Fruit fly (Drosophila melanogaster) S2 (cell line): Measurements from ENCODE around the gene Acam.

ENCODE experiments used
- CG8478 ChIP-seq: fragments of >200 bp; optimal IDR thresholded peaks from 2 replicates; lab custom pipeline; 2018
- CTCF ChIP-seq, 2 experiments: fragments of >200 bp; optimal IDR thresholded peaks; 2 replicates each; lab custom pipeline; 2018

Acam gene

dm6 chr3R:25811611-25812010, at the start of gene Acam, which contains the start of gene CG17770:
TSS of gene Acam (plus strand) at chr3R:25811911.
TSS of gene CG17770 (plus strand) at chr3R:25811911.
- TF ChIP-seq CG8478 (no peak), CTCF (optimal IDR thresholded peaks at IDR 0.05; lab: Kevin White, UChicago) (no peak)

dm6 chr3R:25762005-25762764, 49.5 kb upstream of the Acam start:
- no peak for TF ChIP-seq CTCF (optimal IDR thresholded peaks at IDR 0.05; lab: Kevin White, UChicago)
- TF ChIP-seq CG8478, result no peak

dm6 chr3R:25763005-25763404, 48.7 kb upstream of the Acam start, which contains the start of gene LpR1:
TSS of gene LpR1 (minus strand) at chr3R:25763105.
- TF ChIP-seq CG8478 (no peak), CTCF (optimal IDR thresholded peaks at IDR 0.05; lab: Kevin White, UChicago) (no peak)

- TF ChIP-seq CG8478 (no peak), CTCF (optimal IDR thresholded peaks at IDR 0.05; lab: Kevin White, UChicago) (no peak)
These were observed 36.4 kb upstream of the Acam start, which contains the start of the genes CG17197 and CG17198 for dm6 chr3R:25775269-25775668. TSS of gene CG17197 (minus strand) at chr3R:25775369. TSS of gene CG17198 (minus strand) at chr3R:25775369.

DNA sequence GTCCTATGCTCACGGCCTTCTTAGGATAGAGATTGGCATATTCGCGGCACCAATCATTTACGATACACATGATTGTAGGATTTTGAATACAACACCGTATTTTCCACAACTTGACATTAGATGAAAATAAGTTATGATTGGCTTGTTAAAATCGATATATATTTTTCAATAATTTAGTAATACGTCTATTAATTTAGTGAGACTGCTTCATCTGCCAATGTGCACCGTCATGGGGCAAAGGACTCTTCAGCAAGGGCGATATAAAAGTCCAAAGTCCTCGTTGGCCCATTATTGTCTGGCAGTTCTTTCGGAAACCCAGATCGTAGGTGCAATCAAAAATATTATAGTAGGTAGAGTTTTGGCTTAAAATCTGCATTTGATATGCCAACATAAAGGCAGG, 35.6 kb upstream of the Acam start, which contains the start of gene CG17196:
Gene CG17196 (minus strand): TSS at position 101 of the 400 bp plus-strand sequence.
- TF ChIP-seq CTCF (optimal IDR thresholded peaks at IDR 0.05; lab: Kevin White, UChicago), result no peak
- TF ChIP-seq CG8478, result no peak

- TF ChIP-seq CTCF (optimal IDR thresholded peaks at IDR 0.05; lab: Kevin White, UChicago) (no peak), CG8478 (no peak)
These were observed 34.6 kb upstream of the Acam start, which contains the start of gene CG17195 for dm6 chr3R:25777098-25777497. TSS of gene CG17195 (minus strand) at chr3R:25777198.

- TF ChIP-seq CTCF (optimal IDR thresholded peaks at IDR 0.05; lab: Kevin White, UChicago) (no peak), CG8478 (no peak)
These were observed 33.5 kb upstream of the Acam start, which contains the start of gene CG4956 for dm6 chr3R:25778205-25778604. TSS of gene CG4956 (minus strand) at chr3R:25778305.

dm6 chr3R:25782855-25783424, 28.8 kb upstream of the Acam start:
- TF ChIP-seq CG8478 (no peak), CTCF (optimal IDR thresholded peaks at IDR 0.05; lab: Kevin White, UChicago) (no peak)

DNA sequence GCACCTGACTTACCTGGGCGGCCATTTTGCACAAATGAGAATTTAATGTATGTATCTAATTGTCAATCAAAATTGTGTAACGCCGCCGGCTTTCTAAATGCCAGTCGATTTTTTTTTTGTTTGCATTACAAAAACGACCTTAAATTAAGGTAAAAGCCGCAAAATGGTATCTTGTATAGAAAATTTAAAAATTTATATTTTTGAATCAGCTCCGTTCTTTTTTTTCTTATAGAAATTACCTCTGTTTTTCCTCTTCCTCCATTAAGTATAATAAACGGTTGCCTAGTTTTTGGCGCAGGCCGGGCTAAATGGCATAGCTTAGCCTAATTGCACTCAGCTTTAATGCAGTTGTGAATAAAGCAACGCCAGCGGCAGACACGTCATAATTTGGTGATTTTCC, 24.5 kb upstream of the Acam start, which contains the start of gene CG4960:
Gene CG4960 (minus strand): TSS at position 101 of the 400 bp plus-strand sequence.
- TF ChIP-seq CG8478, result no peak
- TF ChIP-seq CTCF (optimal IDR thresholded peaks at IDR 0.05; lab: Kevin White, UChicago), result no peak

DNA sequence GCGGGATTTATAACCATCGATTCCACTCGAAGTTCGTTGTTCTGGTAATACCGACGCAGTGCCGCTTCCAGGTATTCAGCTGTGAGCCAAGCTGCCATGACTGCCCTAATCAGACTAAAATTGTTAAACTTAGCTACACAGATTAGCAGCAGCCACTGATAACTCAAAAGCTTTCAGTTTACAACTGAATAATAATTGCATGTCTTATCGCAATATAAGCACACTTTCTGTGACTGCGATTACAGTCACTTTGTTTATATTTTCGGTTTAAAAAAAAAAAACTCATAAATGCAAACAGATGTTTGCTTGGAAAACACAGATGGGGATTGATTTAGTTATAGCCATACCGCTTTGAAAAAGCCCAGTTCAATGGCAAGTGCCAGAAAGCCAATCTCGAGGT, 22.4 kb upstream of the Acam start, which contains the start of gene CG31380:
Gene CG31380 (minus strand): TSS at position 101 of the 400 bp plus-strand sequence.
- TF ChIP-seq CG8478 (no peak), CTCF (optimal IDR thresholded peaks at IDR 0.05; lab: Kevin White, UChicago) (no peak)

DNA sequence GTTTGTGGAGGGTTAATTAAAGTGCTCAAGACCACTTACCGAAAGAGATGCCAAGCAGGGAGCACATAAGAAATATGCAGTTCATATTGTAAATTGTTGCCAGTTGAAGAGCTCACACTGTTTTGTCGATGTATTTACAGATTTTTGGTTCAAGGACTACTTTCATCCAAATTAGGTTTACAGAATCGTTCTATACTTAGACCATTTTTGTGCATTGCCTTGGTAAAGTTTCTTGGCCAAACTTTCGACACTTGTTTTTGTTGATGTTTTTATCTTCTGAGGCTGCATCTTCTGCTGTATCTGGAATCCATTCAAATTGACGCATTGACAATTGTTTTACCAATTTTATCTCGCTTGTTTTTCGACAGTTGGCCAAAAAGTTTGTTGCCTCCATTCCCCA, 21.3 kb upstream of the Acam start, which contains the start of gene CG31093:
Gene CG31093 (minus strand): TSS at position 101 of the 400 bp plus-strand sequence.
- TF ChIP-seq CTCF (optimal IDR thresholded peaks at IDR 0.05; lab: Kevin White, UChicago), result no peak
- no peak for TF ChIP-seq CG8478

- TF ChIP-seq CG8478 (no peak), CTCF (optimal IDR thresholded peaks at IDR 0.05; lab: Kevin White, UChicago) (no peak)
These were observed 19.9 kb upstream of the Acam start for dm6 chr3R:25791807-25792206.

DNA sequence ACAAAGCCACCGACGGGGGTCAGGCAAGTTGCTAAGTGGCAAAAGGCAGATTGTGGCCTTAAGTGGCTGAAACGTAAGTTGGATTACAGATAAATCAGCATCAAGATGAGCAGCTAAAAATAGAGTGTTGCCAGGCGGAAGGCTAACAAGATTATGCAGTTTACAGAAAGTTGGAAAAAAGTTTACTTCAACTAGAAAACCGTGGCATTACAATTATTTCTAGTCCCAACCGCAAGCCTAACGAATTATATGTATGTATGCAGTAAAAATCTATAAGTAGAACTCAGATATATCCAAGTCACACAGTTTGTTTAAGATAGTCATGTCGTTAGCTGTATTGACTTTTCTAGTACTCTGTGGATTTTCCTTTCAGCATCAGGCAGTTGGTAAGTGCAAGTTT, 5.6 kb upstream of the Acam start, which contains the start of gene BG642167:
Gene BG642167 (plus strand): TSS at position 301 of the 400 bp plus-strand sequence.
- TF ChIP-seq CTCF (optimal IDR thresholded peaks at IDR 0.05; lab: Kevin White, UChicago) (no peak), CG8478 (no peak)

- no peak for TF ChIP-seq CG8478
- no peak for TF ChIP-seq CTCF (optimal IDR thresholded peaks at IDR 0.05; lab: Kevin White, UChicago)
These were observed 915 bp upstream of the Acam start, which contains the start of gene CG5024 for dm6 chr3R:25810796-25811195. TSS of gene CG5024 (plus strand) at chr3R:25811096.

DNA sequence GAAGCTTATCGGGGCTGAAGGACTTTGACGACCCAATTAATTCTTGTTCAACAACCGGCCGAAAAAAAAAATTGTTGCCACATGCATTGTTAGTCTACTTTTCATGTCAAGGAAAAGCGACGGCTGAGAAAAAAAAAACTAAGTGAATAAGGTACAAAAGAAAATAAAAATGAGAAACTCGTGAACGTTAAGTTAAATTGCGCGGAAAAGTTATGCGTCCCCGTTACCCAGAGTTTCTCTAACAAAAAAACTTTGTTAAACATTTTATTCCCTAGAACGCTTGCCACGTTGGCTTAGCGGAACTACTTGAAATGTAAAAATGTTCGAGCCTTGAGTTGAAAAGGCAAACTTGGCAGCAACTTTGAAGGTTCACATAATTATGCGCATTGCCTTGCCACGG, 3.5 kb downstream of the Acam start, which contains the start of gene CG14354:
Gene CG14354 (plus strand): TSS at position 301 of the 400 bp plus-strand sequence.
- TF ChIP-seq CG8478 (no peak), CTCF (optimal IDR thresholded peaks at IDR 0.05; lab: Kevin White, UChicago) (no peak)
